Worm (Caenorhabditis elegans) whole organism, L4/young adult: ENCODE results near the gene adbp-1.

ENCODE experiments used
- dao-5 ChIP-seq: sonication (generic microtip); optimal IDR thresholded peaks from 2 replicates; lab custom pipeline; 2016; ENCODE audit warnings: missing genotype, missing genetic modification characterization, moderate library complexity, missing compliant biosample characterization
- him-1 ChIP-seq: sonication (generic microtip); optimal IDR thresholded peaks from 2 replicates; lab custom pipeline; 2016; ENCODE audit warnings: missing genotype, missing genetic modification reagents, missing genetic modification characterization, missing compliant biosample characterization

DNA sequence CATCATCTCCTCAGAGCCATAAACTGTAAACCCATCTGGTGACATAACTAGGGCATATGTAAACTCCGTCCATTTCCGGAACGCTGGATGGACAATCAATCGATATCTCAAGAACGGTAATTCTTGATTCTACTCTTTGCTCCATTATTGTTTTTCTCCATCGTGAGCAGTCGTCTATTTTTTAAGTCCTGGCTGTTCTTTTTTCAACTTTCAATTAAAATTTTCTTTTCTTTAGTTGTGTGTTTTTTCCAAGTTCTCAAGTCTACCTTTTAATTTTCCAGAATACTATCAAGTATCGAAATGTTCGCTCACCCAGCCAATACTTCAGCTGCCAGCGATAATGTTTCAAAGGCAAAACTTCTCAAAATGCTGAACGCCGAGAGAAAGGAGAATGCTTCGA, 10.0 kb upstream of the adbp-1 start, which contains the start of gene C05D12.5:
- no peak for TF ChIP-seq dao-5 (tag; lab: Kevin White, UChicago)
- no peak for TF ChIP-seq him-1
